Worm (Caenorhabditis elegans): Measurements from ENCODE around the gene cwp-3.

- TF ChIP-seq blmp-1 (tag; optimal IDR thresholded peaks at IDR 0.05), result no peak
- no peak for TF ChIP-seq snpc-4 (tag; optimal IDR thresholded peaks at IDR 0.05)
- TF ChIP-seq unc-62 (GFP tag; optimal IDR thresholded peaks at IDR 0.05), result no peak
- TF ChIP-seq pha-4 (tag; optimal IDR thresholded peaks at IDR 0.05), result no peak
- TF ChIP-seq ztf-11 (tag; optimal IDR thresholded peaks at IDR 0.05), result no peak
- no peak for TF ChIP-seq elt-3 (tag; optimal IDR thresholded peaks at IDR 0.05)
- TF ChIP-seq nhr-237 (tag; optimal IDR thresholded peaks at IDR 0.05), result no peak
- TF ChIP-seq lsy-2 (tag; optimal IDR thresholded peaks at IDR 0.05), result no peak
Observed at ce11 chrV:4841179-4841578, 1.5 kb upstream of the cwp-3 start, which contains the start of gene cwp-1.
